Worm (Caenorhabditis elegans) whole organism, L4 larva: Measurements from ENCODE around the gene T19B10.12.

Experiments used
- F10B5.3 ChIP-seq: sonication (generic microtip); optimal IDR thresholded peaks from 2 replicates; lab custom pipeline; 2016; ENCODE audit warnings: mild to moderate bottlenecking, missing genetic modification characterization, missing compliant biosample characterization
- aly-2 ChIP-seq: sonication (generic microtip); optimal IDR thresholded peaks from 2 replicates; lab custom pipeline; 2018; ENCODE audit warnings: missing biosample characterization, missing genetic modification characterization
- fos-1 ChIP-seq: fragments of 150-350 bp; optimal IDR thresholded peaks from 2 replicates; lab custom pipeline; 2014; ENCODE audit warnings: missing biosample characterization, missing genetic modification characterization
- hlh-30 ChIP-seq: sonication (generic microtip); optimal IDR thresholded peaks from 2 replicates; lab custom pipeline; 2017; ENCODE audit warnings: antibody characterized with exemption, mild to moderate bottlenecking, missing genetic modification characterization, missing compliant biosample characterization; ENCODE audit not compliant: insufficient read depth
- lin-13 ChIP-seq: fragments of 150-350 bp; optimal IDR thresholded peaks from 2 replicates; lab custom pipeline; 2014; ENCODE audit warnings: missing biosample characterization, missing genetic modification reagents, missing genetic modification characterization
- mdl-1 ChIP-seq, 2 experiments: fragments of 150-350 bp in 1 of 2; sonication (generic microtip) in 1 of 2; optimal IDR thresholded peaks; 2 replicates each; lab custom pipeline; 2014 to 2017; ENCODE audit warnings: missing biosample characterization in 2 of 2, missing genetic modification characterization in 2 of 2
- mep-1 ChIP-seq: fragments of 150-350 bp; sonication (generic microtip); optimal IDR thresholded peaks from 3 replicates; lab custom pipeline; 2014; ENCODE audit warnings: missing biosample characterization, missing genetic modification characterization
- nhr-11 ChIP-seq: fragments of 150-350 bp; optimal IDR thresholded peaks from 2 replicates; lab custom pipeline; 2014; ENCODE audit warnings: missing biosample characterization, missing genetic modification characterization
- skn-1 ChIP-seq: fragments of 150-350 bp; optimal IDR thresholded peaks from 2 replicates; lab custom pipeline; 2014; ENCODE audit warnings: missing biosample characterization, missing genetic modification characterization
- snpc-4 ChIP-seq: fragments of 150-350 bp; optimal IDR thresholded peaks from 2 replicates; lab custom pipeline; 2014; ENCODE audit warnings: missing biosample characterization, missing genetic modification characterization
- unc-62 ChIP-seq, 3 experiments: fragments of 150-350 bp in 1 of 3; sonication (generic microtip); optimal IDR thresholded peaks in 2 of 3; peaks in 1 of 3; 1 replicate in 1 of 3; 2 replicates in 2 of 3; lab custom pipeline; 2014 to 2017; ENCODE audit warnings: missing biosample characterization in 3 of 3, missing genetic modification characterization in 3 of 3, missing genetic modification reagents in 3 of 3, missing genotype in 1 of 3
- ztf-11 ChIP-seq: fragments of 150-350 bp; optimal IDR thresholded peaks from 2 replicates; lab custom pipeline; 2014; ENCODE audit warnings: missing biosample characterization, missing genetic modification characterization

DNA sequence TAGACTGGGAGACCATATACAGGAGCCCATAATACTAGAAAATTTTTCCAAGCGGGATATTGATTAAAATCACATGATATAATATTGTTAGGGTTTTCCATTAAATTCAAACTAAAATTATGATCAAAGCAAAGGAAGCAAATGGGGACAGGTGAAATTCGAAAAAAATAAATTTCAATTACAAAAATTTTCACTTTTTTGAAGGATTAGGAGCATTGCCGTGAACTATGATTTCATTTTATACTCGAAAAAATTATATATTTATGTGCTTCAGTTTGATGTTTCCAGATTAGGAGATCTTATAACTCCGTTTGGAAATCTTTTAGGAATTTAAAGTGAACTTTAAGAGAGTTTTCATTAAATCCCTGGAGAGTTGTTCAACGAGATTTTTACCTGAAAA is 9.8 kb downstream of the T19B10.12 start, which contains the start of gene F07B10.7:
- TF ChIP-seq hlh-30 (tag; lab: Kevin White, UChicago) (no peak), fos-1 (tag; lab: Kevin White, UChicago) (no peak), skn-1 (tag; lab: Kevin White, UChicago) (no peak), nhr-11 (no peak), snpc-4 (no peak), mdl-1 (tag; optimal IDR thresholded peaks at IDR 0.05; lab: Kevin White, UChicago) (no peak), unc-62 (GFP tag; optimal IDR thresholded peaks at IDR 0.05 in 1 of 2; lab: Kevin White, UChicago) (no peak), unc-62 (tag; optimal IDR thresholded peaks at IDR 0.05; lab: Kevin White, UChicago) (no peak), lin-13 (GFP tag; lab: Kevin White, UChicago) (no peak), ztf-11 (tag; lab: Kevin White, UChicago) (no peak), mep-1 (tag; lab: Kevin White, UChicago) (no peak), F10B5.3 (no peak), aly-2 (no peak)
